Worm (Caenorhabditis elegans): ENCODE data around the gene Y54G2A.10.

DNA sequence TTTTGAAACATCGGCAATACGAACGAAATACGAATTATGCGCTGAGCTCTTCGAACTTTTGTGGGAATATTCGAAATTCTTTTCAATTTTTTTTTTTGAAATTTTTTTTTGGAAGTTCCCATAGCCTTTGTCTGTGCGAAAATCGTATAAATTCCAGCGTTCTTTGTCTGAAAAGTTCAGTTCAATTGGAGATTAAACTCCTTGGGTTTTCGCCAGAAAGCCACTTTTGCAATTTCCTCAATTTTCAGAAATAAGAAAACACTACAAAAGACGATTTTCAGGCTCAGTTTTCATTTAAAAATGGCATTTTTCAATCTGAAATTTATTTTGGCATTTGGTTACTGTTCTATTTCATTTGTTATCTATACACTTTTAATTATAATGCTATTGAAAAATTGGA is 40.3 kb upstream of the Y54G2A.10 start, which contains the start of gene Y54G2A.38:
- TF ChIP-seq sox-4 (tag; optimal IDR thresholded peaks at IDR 0.05) (no peak), unc-62 (GFP tag; optimal IDR thresholded peaks at IDR 0.05) (no peak), ztf-4 (tag; optimal IDR thresholded peaks at IDR 0.05) (no peak), skn-1 (tag; optimal IDR thresholded peaks at IDR 0.05) (no peak), nhr-237 (tag; optimal IDR thresholded peaks at IDR 0.05) (no peak), elt-2 (tag; optimal IDR thresholded peaks at IDR 0.05) (no peak), unc-130 (tag; optimal IDR thresholded peaks at IDR 0.05) (no peak), nhr-77 (tag; optimal IDR thresholded peaks at IDR 0.05) (no peak), snpc-4 (tag; optimal IDR thresholded peaks at IDR 0.05) (no peak), efl-1 (optimal IDR thresholded peaks at IDR 0.05) (no peak), efl-1 (GFP tag; optimal IDR thresholded peaks at IDR 0.05 in 1 of 2) (no peak)
